Fruit fly (Drosophila melanogaster) whole organism, embryonic: Measurements from ENCODE around the gene CG9117.

ENCODE experiments used
- Blimp-1 ChIP-seq: fragments of 200-800 bp; sonication (Bioruptor generic); optimal IDR thresholded peaks from 3 replicates; lab custom pipeline; 2018; ENCODE audit warnings: missing biosample characterization, missing genetic modification characterization, mild to moderate bottlenecking, moderate library complexity, missing genetic modification reagents
- CG10274 ChIP-seq: fragments of 200-800 bp; sonication (Bioruptor generic); optimal IDR thresholded peaks from 3 replicates; lab custom pipeline; 2017; ENCODE audit warnings: missing biosample characterization, mild to moderate bottlenecking, missing genetic modification characterization
- CG10321 ChIP-seq: fragments of 200-800 bp; sonication (Bioruptor generic); IDR thresholded peaks from 2 replicates; pipeline ENCODE4 v1.3.6; 2022; ENCODE audit warnings: missing biosample characterization, missing genetic modification characterization
- CG10979 ChIP-seq: fragments of 200-800 bp; sonication (Bioruptor generic); optimal IDR thresholded peaks from 2 replicates; lab custom pipeline; 2018; ENCODE audit warnings: missing biosample characterization, mild to moderate bottlenecking, missing genetic modification characterization, moderate library complexity
- CG14441 ChIP-seq: fragments of 200-800 bp; sonication (Bioruptor generic); IDR thresholded peaks from 2 replicates; pipeline ENCODE4 v1.3.6; 2022; ENCODE audit warnings: missing biosample characterization, missing genetic modification characterization
- CG15011 ChIP-seq: fragments of 200-800 bp; sonication (Bioruptor generic); optimal IDR thresholded peaks from 3 replicates; lab custom pipeline; 2018; ENCODE audit warnings: missing biosample characterization, mild to moderate bottlenecking, missing genetic modification characterization
- CG15269 ChIP-seq: fragments of 200-800 bp; sonication (Bioruptor generic); optimal IDR thresholded peaks from 2 replicates; lab custom pipeline; 2018; ENCODE audit warnings: missing biosample characterization, mild to moderate bottlenecking, missing genetic modification characterization, moderate library complexity
- CG1602 ChIP-seq: fragments of 200-800 bp; sonication (Bioruptor generic); optimal IDR thresholded peaks from 3 replicates; lab custom pipeline; 2016; ENCODE audit warnings: missing biosample characterization, missing genetic modification characterization
- CG16815 ChIP-seq: fragments of 200-800 bp; sonication (Bioruptor generic); optimal IDR thresholded peaks from 3 replicates; lab custom pipeline; 2017; ENCODE audit warnings: missing biosample characterization, mild to moderate bottlenecking, missing genetic modification characterization
- CG17568 ChIP-seq: fragments of 200-800 bp; sonication (Bioruptor generic); optimal IDR thresholded peaks from 2 replicates; lab custom pipeline; 2018; ENCODE audit warnings: missing biosample characterization, mild to moderate bottlenecking, missing genetic modification characterization, moderate library complexity
- CG4328 ChIP-seq: fragments of 200-800 bp; sonication (Bioruptor generic); optimal IDR thresholded peaks from 3 replicates; lab custom pipeline; 2017; ENCODE audit warnings: missing biosample characterization, missing genetic modification reagents, missing genetic modification characterization
- CG6689 ChIP-seq: fragments of 200-800 bp; sonication (Bioruptor generic); IDR thresholded peaks from 2 replicates; pipeline ENCODE4 v1.3.6; 2022; ENCODE audit warnings: missing biosample characterization, missing genetic modification characterization
- CG6791 ChIP-seq: fragments of 200-800 bp; sonication (Bioruptor generic); IDR thresholded peaks from 3 replicates; pipeline ENCODE4 v1.3.6; 2022; ENCODE audit warnings: missing biosample characterization, missing genetic modification characterization; ENCODE audit not compliant: partially characterized antibody
- CG6813 ChIP-seq: fragments of 200-800 bp; sonication (Bioruptor generic); optimal IDR thresholded peaks from 2 replicates; lab custom pipeline; 2017; ENCODE audit warnings: missing biosample characterization, missing genetic modification characterization, mild to moderate bottlenecking, moderate library complexity, missing genetic modification reagents
- CG7556 ChIP-seq: fragments of 200-800 bp; sonication (Bioruptor generic); optimal IDR thresholded peaks from 2 replicates; lab custom pipeline; 2017; ENCODE audit warnings: missing biosample characterization, mild to moderate bottlenecking, missing genetic modification characterization
- CG8359 ChIP-seq: fragments of 200-800 bp; sonication (Bioruptor generic); optimal IDR thresholded peaks from 2 replicates; lab custom pipeline; 2017; ENCODE audit warnings: missing biosample characterization, mild to moderate bottlenecking, missing genetic modification characterization, borderline replicate concordance
- Dfd ChIP-seq, 2 experiments: fragments of >200 bp; optimal IDR thresholded peaks; 2 replicates each; lab custom pipeline; 2017; ENCODE audit warnings: missing biosample characterization in 2 of 2, missing genetic modification characterization in 2 of 2
- Doc3 ChIP-seq: fragments of 200-800 bp; sonication (Bioruptor generic); IDR thresholded peaks from 3 replicates; pipeline ENCODE4 v1.3.6; 2022; ENCODE audit warnings: missing biosample characterization, missing genetic modification characterization; ENCODE audit not compliant: partially characterized antibody
- H2.0 ChIP-seq: fragments of 200-800 bp; sonication (Bioruptor generic); IDR thresholded peaks from 2 replicates; pipeline ENCODE4 v1.3.6; 2022; ENCODE audit warnings: missing biosample characterization, missing genetic modification characterization
- HHEX ChIP-seq: fragments of 200-800 bp; sonication (Bioruptor generic); optimal IDR thresholded peaks from 3 replicates; lab custom pipeline; 2017; ENCODE audit warnings: missing biosample characterization, mild to moderate bottlenecking, missing genetic modification characterization, missing genetic modification reagents
- Hand ChIP-seq: fragments of 200-800 bp; sonication (Bioruptor generic); optimal IDR thresholded peaks from 2 replicates; lab custom pipeline; 2017; ENCODE audit warnings: mild to moderate bottlenecking, missing biosample characterization, missing genetic modification reagents, missing genetic modification characterization
- Oli ChIP-seq: fragments of 200-800 bp; sonication (Bioruptor generic); optimal IDR thresholded peaks from 2 replicates; lab custom pipeline; 2018; ENCODE audit warnings: missing biosample characterization, mild to moderate bottlenecking, missing genetic modification characterization, moderate library complexity
- PHDP ChIP-seq: fragments of 200-800 bp; sonication (Bioruptor generic); optimal IDR thresholded peaks from 3 replicates; lab custom pipeline; 2018; ENCODE audit warnings: missing biosample characterization, mild to moderate bottlenecking, missing genetic modification characterization, moderate library complexity
- Taf1 ChIP-seq: fragments of 200-800 bp; sonication (Bioruptor generic); IDR thresholded peaks from 2 replicates; pipeline ENCODE4 v1.3.6; 2022; ENCODE audit warnings: missing biosample characterization, missing genetic modification characterization
- ab ChIP-seq: fragments of 200-800 bp; sonication (Bioruptor generic); optimal IDR thresholded peaks from 2 replicates; lab custom pipeline; 2016; ENCODE audit warnings: missing biosample characterization, missing genetic modification characterization
- al ChIP-seq: fragments of 200-800 bp; sonication (Bioruptor generic); IDR thresholded peaks from 2 replicates; pipeline ENCODE4 v1.3.6; 2022; ENCODE audit warnings: missing biosample characterization, missing genetic modification characterization
- chn ChIP-seq: fragments of 200-800 bp; sonication (Bioruptor generic); optimal IDR thresholded peaks from 2 replicates; lab custom pipeline; 2016; ENCODE audit warnings: missing biosample characterization, missing genetic modification characterization
- corto ChIP-seq: fragments of 200-800 bp; sonication (Bioruptor generic); optimal IDR thresholded peaks from 2 replicates; lab custom pipeline; 2016; ENCODE audit warnings: missing biosample characterization, mild to moderate bottlenecking, missing genetic modification characterization, moderate library complexity
- danr ChIP-seq: fragments of 200-800 bp; sonication (Bioruptor generic); IDR thresholded peaks from 2 replicates; pipeline ENCODE4 v1.3.6; 2022; ENCODE audit warnings: missing biosample characterization, missing genetic modification characterization
- dm ChIP-seq: fragments of 200-800 bp; sonication (Bioruptor generic); optimal IDR thresholded peaks from 3 replicates; lab custom pipeline; 2016; ENCODE audit warnings: missing biosample characterization, missing genetic modification characterization
- dmrt11E ChIP-seq: fragments of 200-800 bp; sonication (Bioruptor generic); optimal IDR thresholded peaks from 3 replicates; lab custom pipeline; 2018; ENCODE audit warnings: missing biosample characterization, mild to moderate bottlenecking, missing genetic modification characterization, moderate library complexity
- dmrt99B ChIP-seq: fragments of 200-800 bp; sonication (Bioruptor generic); optimal IDR thresholded peaks from 2 replicates; lab custom pipeline; 2018; ENCODE audit warnings: missing biosample characterization, mild to moderate bottlenecking, missing genetic modification characterization, moderate library complexity
- dpn ChIP-seq, 2 experiments: fragments of 200-800 bp; sonication (Bioruptor generic); optimal IDR thresholded peaks; 3 replicates each; lab custom pipeline; 2016; ENCODE audit warnings: missing biosample characterization in 2 of 2, missing genetic modification characterization in 2 of 2
- fd102C ChIP-seq: fragments of 200-800 bp; sonication (Bioruptor generic); optimal IDR thresholded peaks from 2 replicates; lab custom pipeline; 2018; ENCODE audit warnings: missing biosample characterization, mild to moderate bottlenecking, missing genetic modification characterization, moderate library complexity
- fd64A ChIP-seq: fragments of 200-800 bp; sonication (Bioruptor generic); optimal IDR thresholded peaks from 3 replicates; lab custom pipeline; 2018; ENCODE audit warnings: missing biosample characterization, mild to moderate bottlenecking, missing genetic modification characterization
- fd96Cb ChIP-seq: fragments of 200-800 bp; sonication (Bioruptor generic); optimal IDR thresholded peaks from 2 replicates; lab custom pipeline; 2018; ENCODE audit warnings: missing biosample characterization, mild to moderate bottlenecking, missing genetic modification characterization, moderate library complexity
- gt ChIP-seq: fragments of 200-800 bp; sonication (Bioruptor generic); IDR thresholded peaks from 2 replicates; pipeline ENCODE4 v1.3.6; 2022; ENCODE audit warnings: missing biosample characterization, missing genetic modification characterization
- ham ChIP-seq: fragments of 200-800 bp; sonication (Bioruptor generic); IDR thresholded peaks from 2 replicates; pipeline ENCODE4 v1.3.6; 2022; ENCODE audit warnings: missing biosample characterization, missing genetic modification characterization
- klu ChIP-seq: fragments of 200-800 bp; sonication (Bioruptor generic); IDR thresholded peaks from 2 replicates; pipeline ENCODE4 v1.3.6; 2022; ENCODE audit warnings: missing biosample characterization, missing genetic modification characterization
- luna ChIP-seq: fragments of 200-800 bp; sonication (Bioruptor generic); optimal IDR thresholded peaks from 2 replicates; lab custom pipeline; 2016; ENCODE audit warnings: missing biosample characterization, missing genetic modification characterization
- maf-S ChIP-seq: fragments of 200-800 bp; sonication (Bioruptor generic); optimal IDR thresholded peaks from 2 replicates; lab custom pipeline; 2016; ENCODE audit warnings: missing biosample characterization, missing genetic modification characterization
- pum ChIP-seq: fragments of 200-800 bp; sonication (Bioruptor generic); optimal IDR thresholded peaks from 2 replicates; lab custom pipeline; 2016; ENCODE audit warnings: missing biosample characterization, missing genetic modification characterization
- ssp ChIP-seq: fragments of 200-800 bp; sonication (Bioruptor generic); IDR thresholded peaks from 2 replicates; pipeline ENCODE4 v1.3.6; 2022; ENCODE audit warnings: missing biosample characterization, missing genetic modification characterization
- tin ChIP-seq: fragments of 200-800 bp; sonication (Bioruptor generic); optimal IDR thresholded peaks from 3 replicates; lab custom pipeline; 2016; ENCODE audit warnings: missing biosample characterization, missing genetic modification characterization
- ttk ChIP-seq: fragments of 200-800 bp; sonication (Bioruptor generic); IDR thresholded peaks from 2 replicates; pipeline ENCODE4 v2.1.2; 2022; ENCODE audit warnings: missing biosample characterization, missing genetic modification characterization
- tup ChIP-seq: fragments of 200-800 bp; sonication (Bioruptor generic); optimal IDR thresholded peaks from 2 replicates; lab custom pipeline; 2016; ENCODE audit warnings: missing biosample characterization, mild to moderate bottlenecking, missing genetic modification characterization, moderate library complexity
- tx ChIP-seq: fragments of 200-800 bp; sonication (Bioruptor generic); optimal IDR thresholded peaks from 2 replicates; lab custom pipeline; 2016; ENCODE audit warnings: missing biosample characterization, missing genetic modification characterization
- vvl ChIP-seq: fragments of 200-800 bp; sonication (Bioruptor generic); IDR thresholded peaks from 2 replicates; pipeline ENCODE4 v1.3.6; 2022; ENCODE audit warnings: missing biosample characterization, missing genetic modification characterization
- wdn ChIP-seq: fragments of 200-800 bp; sonication (Bioruptor generic); IDR thresholded peaks from 2 replicates; pipeline ENCODE4 v1.3.6; 2022; ENCODE audit warnings: missing biosample characterization, missing genetic modification characterization
- zen2 ChIP-seq: fragments of 200-800 bp; sonication (Bioruptor generic); IDR thresholded peaks from 3 replicates; pipeline ENCODE4 v1.3.6; 2022; ENCODE audit warnings: missing biosample characterization, missing genetic modification characterization; ENCODE audit not compliant: partially characterized antibody

Gene CG9117

dm6 chr2L:6051212-6051621, 13.5 kb upstream of the CG9117 start (continued):
- TF ChIP-seq CG6791 (GFP tag; lab: Robert Waterston, UW) = 0 out of 3 replicates have a peak, but pooled peaks have one; percentile 12
- TF ChIP-seq ttk = peak; percentile 92
- TF ChIP-seq gt = peak; percentile 66; the same call in 1 of the 2 replicates
- TF ChIP-seq vvl (GFP tag; lab: Robert Waterston, UW) = peak; percentile 99
- TF ChIP-seq CG6689 = peak; percentile 94
- TF ChIP-seq HHEX = peak; percentile 97
- peak; percentile 96 for TF ChIP-seq fd64A (GFP tag; lab: Kevin White, UChicago)
- peak; percentile 92 for TF ChIP-seq corto (GFP tag; lab: Kevin White, UChicago)
- TF ChIP-seq dmrt11E (tag; lab: Kevin White, UChicago) = peak; percentile 96
- TF ChIP-seq CG1602 (GFP tag; lab: Kevin White, UChicago) = peak; percentile 87
- TF ChIP-seq tx (GFP tag; lab: Kevin White, UChicago) = peak; percentile 94
- TF ChIP-seq chn (GFP tag; lab: Kevin White, UChicago) = peak; percentile 92
- peak; percentile 81 for TF ChIP-seq CG10321 (GFP tag; lab: Robert Waterston, UW)
- TF ChIP-seq pum (GFP tag; lab: Kevin White, UChicago) = peak; percentile 90
- peak; percentile 69 for TF ChIP-seq al (GFP tag; lab: Robert Waterston, UW)
- peak; percentile 78 for TF ChIP-seq ssp
- peak; percentile 98 for TF ChIP-seq CG10979 (tag; lab: Kevin White, UChicago)
- no peak for TF ChIP-seq CG17568 (GFP tag; lab: Kevin White, UChicago)
- peak; percentile 95 for TF ChIP-seq CG4328
- TF ChIP-seq Oli = peak; percentile 95
- TF ChIP-seq zen2 = no peak
- TF ChIP-seq dm (GFP tag; lab: Kevin White, UChicago) = peak; percentile 85
- peak; percentile 60 for TF ChIP-seq ab (GFP tag; lab: Kevin White, UChicago)
- peak; percentile 99 for TF ChIP-seq PHDP (tag; lab: Kevin White, UChicago)
- peak; percentile 97 for TF ChIP-seq CG7556 (GFP tag; lab: Kevin White, UChicago)
- TF ChIP-seq dpn (GFP tag; optimal IDR thresholded peaks at IDR 0.05; lab: Kevin White, UChicago) = peak; percentile 94
- peak; percentile 72 for TF ChIP-seq CG16815 (GFP tag; lab: Kevin White, UChicago)
- peak; percentile 92 for TF ChIP-seq tup (GFP tag; lab: Kevin White, UChicago)
- peak; percentile 84 for TF ChIP-seq Taf1 (GFP tag; lab: Robert Waterston, UW)
- TF ChIP-seq CG8359 (GFP tag; lab: Kevin White, UChicago) = peak; percentile 88
- peak; percentile 97 for TF ChIP-seq dmrt99B (tag; lab: Kevin White, UChicago)
- peak; percentile 93 for TF ChIP-seq tin
- peak; percentile 88 for TF ChIP-seq CG14441 (GFP tag; lab: Robert Waterston, UW)
- TF ChIP-seq wdn (GFP tag; lab: Robert Waterston, UW) = peak; percentile 90
- peak; percentile 98 for TF ChIP-seq Hand
- TF ChIP-seq fd102C = peak; percentile 64
- no peak for TF ChIP-seq Dfd (GFP tag; optimal IDR thresholded peaks at IDR 0.05; lab: Kevin White, UChicago)
- TF ChIP-seq danr (GFP tag; lab: Robert Waterston, UW) = peak; percentile 37; the same call in 1 of the 2 replicates
- peak; percentile 83 for TF ChIP-seq klu
- peak; percentile 98 for TF ChIP-seq CG6813 (GFP tag; lab: Kevin White, UChicago)
- no peak for TF ChIP-seq Doc3 (GFP tag; lab: Robert Waterston, UW)
- peak; percentile 91 for TF ChIP-seq maf-S
- peak; percentile 90 for TF ChIP-seq fd96Cb
- peak; percentile 90 for TF ChIP-seq H2.0 (GFP tag; lab: Robert Waterston, UW)
- TF ChIP-seq CG15011 (GFP tag; lab: Kevin White, UChicago) = peak; percentile 89
- TF ChIP-seq Blimp-1 (GFP tag; lab: Kevin White, UChicago) = peak; percentile 96
- peak; percentile 84 for TF ChIP-seq CG10274
- peak; percentile 83 for TF ChIP-seq luna (GFP tag; lab: Kevin White, UChicago)
- peak; percentile 96 for TF ChIP-seq CG15269 (tag; lab: Kevin White, UChicago)
- TF ChIP-seq ham (GFP tag; lab: Robert Waterston, UW) = peak; percentile 61; the same call in 1 of the 2 replicates
